Fruit fly (Drosophila melanogaster): ENCODE data around the gene CRMP.

DNA sequence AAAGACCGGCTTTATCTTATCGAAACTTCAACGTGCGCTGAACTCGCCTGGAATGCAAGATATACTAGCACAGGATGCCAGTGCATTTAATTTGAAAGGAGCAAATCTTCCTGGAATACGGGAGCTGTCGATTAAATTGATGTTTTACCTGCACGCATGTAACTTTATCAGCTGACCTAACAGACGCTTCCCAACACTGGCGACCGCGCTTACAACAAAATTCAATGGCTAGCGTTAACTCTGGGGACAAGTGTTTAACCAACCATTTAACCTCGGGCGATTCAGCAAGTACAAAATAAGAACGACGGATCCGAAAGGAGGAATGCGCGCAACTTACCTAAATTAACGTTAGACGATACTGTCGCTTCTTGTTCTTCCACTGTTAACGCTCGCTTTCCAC, 40.8 kb downstream of the CRMP start:
- TF ChIP-seq vri (GFP tag; optimal IDR thresholded peaks at IDR 0.05) (no peak), CG6854 (GFP tag; optimal IDR thresholded peaks at IDR 0.05) (no peak), Eip78C (GFP tag) (no peak), Lpt (GFP tag; optimal IDR thresholded peaks at IDR 0.05) (no peak), fkh (GFP tag; optimal IDR thresholded peaks at IDR 0.05) (no peak), topi (GFP tag; optimal IDR thresholded peaks at IDR 0.05) (peak; percentile 6), ss (GFP tag; optimal IDR thresholded peaks at IDR 0.05) (no peak), Sox102F (GFP tag; optimal IDR thresholded peaks at IDR 0.05) (no peak), CG6276 (GFP tag; optimal IDR thresholded peaks at IDR 0.05) (no peak), Blimp-1 (GFP tag; optimal IDR thresholded peaks at IDR 0.05) (no peak), CG10631 (GFP tag; optimal IDR thresholded peaks at IDR 0.05) (no peak), CG10669 (GFP tag; optimal IDR thresholded peaks at IDR 0.05) (no peak), CG3032 (tag; optimal IDR thresholded peaks at IDR 0.05) (no peak), cyc (GFP tag; optimal IDR thresholded peaks at IDR 0.05) (no peak)
